Fruit fly (Drosophila melanogaster) Kc167 (cell line): ENCODE results near the gene CG12182.

Experiments used
- Myc ChIP-seq: fragments of >200 bp; optimal IDR thresholded peaks from 2 replicates; lab custom pipeline; 2017; ENCODE audit warnings: missing external identifiers
- Sin3A ChIP-seq: fragments of >200 bp; optimal IDR thresholded peaks from 2 replicates; lab custom pipeline; 2018; ENCODE audit warnings: missing external identifiers
- h ChIP-seq: fragments of >200 bp; optimal IDR thresholded peaks from 3 replicates; lab custom pipeline; 2018; ENCODE audit warnings: missing external identifiers
- insv ChIP-seq: fragments of >200 bp; optimal IDR thresholded peaks from 3 replicates; lab custom pipeline; 2018; ENCODE audit warnings: missing external identifiers
- psq ChIP-seq: fragments of >200 bp; optimal IDR thresholded peaks from 2 replicates; lab custom pipeline; 2017; ENCODE audit warnings: missing external identifiers
- ttk ChIP-seq: sonication (Bioruptor generic); optimal IDR thresholded peaks from 2 replicates; lab custom pipeline; 2017; ENCODE audit warnings: missing external identifiers

The CG12182 gene

dm6 chr3L:2599214-2599730 is at the start of gene CG12182, which contains the start of gene CG16985:
Gene CG12182 (minus strand): TSS chr3L:2599579.
Gene CG16985 (plus strand): TSS chr3L:2599297.
- TF ChIP-seq Myc (lab: Kevin White, UChicago) (no peak), insv (no peak), ttk (lab: Kevin White, UChicago) (no peak)

dm6 chr3L:2647523-2648378 is 48.4 kb upstream of the CG12182 start, which contains the start of gene CG1246:
Gene CG1246 (plus strand): TSS chr3L:2648048.
- no peak for TF ChIP-seq psq (lab: Kevin White, UChicago)
- no peak for TF ChIP-seq insv
- no peak for TF ChIP-seq h (lab: Kevin White, UChicago)
- no peak for TF ChIP-seq Myc (lab: Kevin White, UChicago)
- TF ChIP-seq Sin3A (lab: Kevin White, UChicago), result no peak
- no peak for TF ChIP-seq ttk (lab: Kevin White, UChicago)

dm6 chr3L:2645068-2645467 is 45.7 kb upstream of the CG12182 start, which contains the start of gene CG1143:
Gene CG1143 (plus strand): TSS chr3L:2645368.
- no peak for TF ChIP-seq Sin3A (lab: Kevin White, UChicago)
- TF ChIP-seq insv, result no peak
- TF ChIP-seq Myc (lab: Kevin White, UChicago), result no peak
- no peak for TF ChIP-seq psq (lab: Kevin White, UChicago)
- TF ChIP-seq h (lab: Kevin White, UChicago), result no peak

- TF ChIP-seq ttk (lab: Kevin White, UChicago) (no peak), Myc (lab: Kevin White, UChicago) (no peak), psq (lab: Kevin White, UChicago) (no peak), insv (no peak), h (lab: Kevin White, UChicago) (no peak), Sin3A (lab: Kevin White, UChicago) (no peak)
Observed at dm6 chr3L:2643324-2643723, 43.9 kb upstream of the CG12182 start, which contains the start of gene CG14949. Gene CG14949 (minus strand): TSS chr3L:2643424.

dm6 chr3L:2636023-2636968 is 36.9 kb upstream of the CG12182 start:
- TF ChIP-seq h (lab: Kevin White, UChicago) (no peak), psq (lab: Kevin White, UChicago) (peak; percentile 71)

- TF ChIP-seq insv (no peak), Myc (lab: Kevin White, UChicago) (no peak), psq (lab: Kevin White, UChicago) (peak; percentile 98)
Observed at dm6 chr3L:2634929-2635799, 35.8 kb upstream of the CG12182 start.

- TF ChIP-seq h (lab: Kevin White, UChicago) (no peak), Sin3A (lab: Kevin White, UChicago) (no peak), insv (no peak), psq (lab: Kevin White, UChicago) (peak; percentile 43), Myc (lab: Kevin White, UChicago) (no peak), ttk (lab: Kevin White, UChicago) (peak; percentile 32)
Observed at dm6 chr3L:2632763-2633100, 33.4 kb upstream of the CG12182 start.

dm6 chr3L:2632048-2632762 is 32.8 kb upstream of the CG12182 start:
- TF ChIP-seq h (lab: Kevin White, UChicago), result no peak
- TF ChIP-seq insv, result no peak
- no peak for TF ChIP-seq ttk (lab: Kevin White, UChicago)
- TF ChIP-seq Myc (lab: Kevin White, UChicago), result no peak

- TF ChIP-seq insv (no peak), Sin3A (lab: Kevin White, UChicago) (no peak), ttk (lab: Kevin White, UChicago) (no peak), h (lab: Kevin White, UChicago) (no peak), psq (lab: Kevin White, UChicago) (no peak), Myc (lab: Kevin White, UChicago) (no peak)
Observed at dm6 chr3L:2631406-2631805, 32.0 kb upstream of the CG12182 start, which contains the start of the genes CG42245 and MEP-1. Gene CG42245 (plus strand): TSS chr3L:2631715. Gene MEP-1 (plus strand): TSS chr3L:2631715.

- TF ChIP-seq Sin3A (lab: Kevin White, UChicago), result no peak
- no peak for TF ChIP-seq insv
- no peak for TF ChIP-seq Myc (lab: Kevin White, UChicago)
- TF ChIP-seq ttk (lab: Kevin White, UChicago), result no peak
- TF ChIP-seq psq (lab: Kevin White, UChicago), result no peak
- no peak for TF ChIP-seq h (lab: Kevin White, UChicago)
Observed at dm6 chr3L:2629964-2630363, 30.6 kb upstream of the CG12182 start, which contains the start of gene Pxn. Gene Pxn (minus strand): TSS chr3L:2630064.
